Worm (Caenorhabditis elegans): ENCODE data around the gene ZK632.14.

- TF ChIP-seq lin-13 (GFP tag; optimal IDR thresholded peaks at IDR 0.05) (no peak), nhr-76 (tag; optimal IDR thresholded peaks at IDR 0.05) (no peak), nhr-237 (tag; optimal IDR thresholded peaks at IDR 0.05) (no peak), snpc-4 (tag; optimal IDR thresholded peaks at IDR 0.05) (no peak), ama-1 (optimal IDR thresholded peaks at IDR 0.05) (no peak), pqm-1 (tag; optimal IDR thresholded peaks at IDR 0.05) (no peak), egl-27 (tag; optimal IDR thresholded peaks at IDR 0.05) (no peak), skn-1 (tag; optimal IDR thresholded peaks at IDR 0.05) (no peak), ZK546.5 (tag; optimal IDR thresholded peaks at IDR 0.05) (no peak)
Observed at ce11 chrIII:9843715-9844114, 30.5 kb downstream of the ZK632.14 start, which contains the start of gene K11H3.5.

Data from whole organism, L4 larva.